In the genomic region with DNA sequence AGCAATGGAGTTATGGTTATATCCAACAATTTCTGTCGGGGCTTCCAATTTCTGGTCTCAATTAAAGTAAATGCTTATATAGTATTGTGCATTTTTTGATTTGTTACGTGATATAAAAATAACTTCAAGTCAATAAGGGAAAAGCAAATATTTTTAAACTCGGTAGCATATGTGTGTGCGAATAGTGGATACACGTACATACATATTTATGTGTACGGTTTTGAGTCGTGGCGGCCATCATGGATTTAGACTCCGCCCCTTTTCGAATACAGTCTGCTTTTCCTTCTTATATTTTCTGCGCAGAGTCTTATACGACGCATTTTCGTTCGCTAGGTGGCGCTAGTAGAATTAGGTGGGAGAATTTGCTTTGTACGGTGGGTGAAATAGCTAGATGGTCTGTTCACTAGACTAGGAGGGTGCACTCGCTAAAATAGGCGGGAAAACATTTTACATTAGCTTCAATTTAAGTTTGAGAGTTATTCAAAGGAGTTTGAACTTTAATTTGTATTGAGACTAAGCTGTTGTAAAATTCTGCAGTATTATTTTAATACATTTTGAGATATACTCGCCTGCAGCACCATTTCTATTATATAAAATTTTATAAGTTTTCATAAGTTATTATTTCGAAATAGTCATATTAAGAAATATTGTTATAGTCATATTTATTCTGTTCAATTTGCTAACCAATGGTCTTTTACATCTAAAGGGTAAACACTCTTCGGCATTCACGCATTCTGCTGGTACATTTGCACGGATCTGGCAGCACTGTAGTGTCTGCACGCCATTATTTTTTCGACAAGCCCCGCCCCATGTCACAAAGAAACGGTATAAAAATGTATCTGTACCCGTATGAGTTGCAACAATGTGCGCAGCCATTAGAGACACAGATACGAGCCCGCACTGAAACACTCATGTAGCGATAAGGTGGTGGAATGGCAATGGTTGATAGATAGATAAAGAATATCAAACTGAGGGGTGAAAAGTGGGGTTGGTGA, we compare ENCODE assay signal across 1 fruit fly cellular context.
TF ChIP-seq lines count a peak whose summit lies in the region.

No protein-coding gene starts in this region.

TF ChIP-seq in whole organism, embryonic, 481 proteins besides CTCF, POLR2A, EP300 and RAD21 (continued from another document):
- peak in 1 of 2 experiments; percentile 25 for TF ChIP-seq Pdp1 (GFP tag; optimal IDR thresholded peaks at IDR 0.05; lab: Kevin White, UChicago)
- TF ChIP-seq Atf3 (GFP tag; optimal IDR thresholded peaks at IDR 0.05; lab: Kevin White, UChicago) = no peak
- peak; percentile 38; the same call in 1 of the 3 replicates for TF ChIP-seq Mrtf (GFP tag; IDR thresholded peaks at IDR 0.05; lab: Robert Waterston, UW)
- no peak for TF ChIP-seq CG12236 (GFP tag; optimal IDR thresholded peaks at IDR 0.05; lab: Kevin White, UChicago)
- peak; percentile 66 for TF ChIP-seq tgo (GFP tag; IDR thresholded peaks at IDR 0.05; lab: Robert Waterston, UW)
- TF ChIP-seq CG14965 (GFP tag; optimal IDR thresholded peaks at IDR 0.05; lab: Kevin White, UChicago; ENCODE audit: borderline replicate concordance) = no peak
- peak; percentile 45 for TF ChIP-seq CG15514 (GFP tag; optimal IDR thresholded peaks at IDR 0.05; lab: Kevin White, UChicago)
- no peak for TF ChIP-seq CG7271 (tag; optimal IDR thresholded peaks at IDR 0.05; lab: Kevin White, UChicago)
- TF ChIP-seq Dad (GFP tag; optimal IDR thresholded peaks at IDR 0.05; lab: Kevin White, UChicago) = no peak
- no peak for TF ChIP-seq CG13296 (GFP tag; optimal IDR thresholded peaks at IDR 0.05; lab: Kevin White, UChicago)
- peak; percentile 21 to 38 for TF ChIP-seq chif (GFP tag; optimal IDR thresholded peaks at IDR 0.05; lab: Kevin White, UChicago)
- TF ChIP-seq CG32532 (GFP tag; IDR thresholded peaks at IDR 0.05; lab: Robert Waterston, UW) = peak; percentile 67
- peak; percentile 27; the same call in 1 of the 2 replicates for TF ChIP-seq Bgb (GFP tag; IDR thresholded peaks at IDR 0.05; lab: Robert Waterston, UW; ENCODE audit: partially characterized antibody)
- peak; percentile 23 for TF ChIP-seq CG8290 (GFP tag; optimal IDR thresholded peaks at IDR 0.05; lab: Kevin White, UChicago)
- no peak for TF ChIP-seq CG8290 (tag; optimal IDR thresholded peaks at IDR 0.05; lab: Kevin White, UChicago)
- TF ChIP-seq CG16863 (GFP tag; optimal IDR thresholded peaks at IDR 0.05; lab: Kevin White, UChicago) = peak; percentile 23
- no peak for TF ChIP-seq ash1 (GFP tag; optimal IDR thresholded peaks at IDR 0.05; lab: Kevin White, UChicago)
- no peak for TF ChIP-seq bbx (GFP tag; IDR thresholded peaks at IDR 0.05; lab: Robert Waterston, UW; ENCODE audit: partially characterized antibody)
- TF ChIP-seq CG4424 (GFP tag; optimal IDR thresholded peaks at IDR 0.05; lab: Kevin White, UChicago) = peak; percentile 63
- TF ChIP-seq BEAF-32 (GFP tag; optimal IDR thresholded peaks at IDR 0.05; lab: Kevin White, UChicago) = no peak
- TF ChIP-seq nau (GFP tag; optimal IDR thresholded peaks at IDR 0.05; lab: Kevin White, UChicago) = no peak
- TF ChIP-seq eve (GFP tag; optimal IDR thresholded peaks at IDR 0.05; lab: Kevin White, UChicago) = peak in 1 of 2 experiments; percentile 32
- TF ChIP-seq row (GFP tag; IDR thresholded peaks at IDR 0.05; lab: Robert Waterston, UW) = peak; percentile 95
- no peak for TF ChIP-seq Oaz (GFP tag; IDR thresholded peaks at IDR 0.05; lab: Robert Waterston, UW)
- peak; percentile 69; the same call in 2 of the 3 replicates for TF ChIP-seq CG11093 (GFP tag; IDR thresholded peaks at IDR 0.05; lab: Robert Waterston, UW)
- TF ChIP-seq ap (GFP tag; IDR thresholded peaks at IDR 0.05; lab: Robert Waterston, UW) = peak; percentile 35; the same call in 1 of the 2 replicates
- no peak for TF ChIP-seq Lim3 (GFP tag; IDR thresholded peaks at IDR 0.05; lab: Robert Waterston, UW)
- peak; percentile 69; the same call in 1 of the 2 replicates for TF ChIP-seq NFAT (GFP tag; IDR thresholded peaks at IDR 0.05; lab: Robert Waterston, UW)
- TF ChIP-seq sim (GFP tag; IDR thresholded peaks at IDR 0.05; lab: Robert Waterston, UW) = no peak
- TF ChIP-seq toy (GFP tag; IDR thresholded peaks at IDR 0.05; lab: Robert Waterston, UW) = no peak
- no peak for TF ChIP-seq jumu (GFP tag; optimal IDR thresholded peaks at IDR 0.05; lab: Kevin White, UChicago)
- no peak for TF ChIP-seq Awh (GFP tag; IDR thresholded peaks at IDR 0.05; lab: Robert Waterston, UW)
- peak; percentile 31; the same call in 1 of the 2 replicates for TF ChIP-seq CG9215 (GFP tag; IDR thresholded peaks at IDR 0.05; lab: Robert Waterston, UW)
- TF ChIP-seq shn (GFP tag; optimal IDR thresholded peaks at IDR 0.05; lab: Kevin White, UChicago) = no peak
- no peak for TF ChIP-seq Hr39 (optimal IDR thresholded peaks at IDR 0.05; lab: Kevin White, UChicago)
- no peak for TF ChIP-seq pan (optimal IDR thresholded peaks at IDR 0.05; lab: Kevin White, UChicago)
- peak in 1 of 2 experiments; percentile 61 for TF ChIP-seq pan (GFP tag; optimal IDR thresholded peaks at IDR 0.05 in 1 of 2, IDR thresholded peaks at IDR 0.05 in 1 of 2)
- peak in 1 of 3 experiments; percentile 10 for TF ChIP-seq Stat92E (GFP tag; optimal IDR thresholded peaks at IDR 0.05; lab: Kevin White, UChicago)
- peak; percentile 65 for TF ChIP-seq CG10462 (GFP tag; optimal IDR thresholded peaks at IDR 0.05; lab: Kevin White, UChicago)
- no peak for TF ChIP-seq CG12769 (tag; optimal IDR thresholded peaks at IDR 0.05; lab: Kevin White, UChicago)
- TF ChIP-seq CG6689 (GFP tag; IDR thresholded peaks at IDR 0.05; lab: Robert Waterston, UW) = peak; percentile 44
- TF ChIP-seq caup (GFP tag; optimal IDR thresholded peaks at IDR 0.05; lab: Kevin White, UChicago; ENCODE audit: severe bottlenecking) = peak; percentile 60
- TF ChIP-seq CG7372 (GFP tag; IDR thresholded peaks at IDR 0.05; lab: Robert Waterston, UW) = peak; percentile 50; the same call in 1 of the 2 replicates
- TF ChIP-seq CG14441 (GFP tag; IDR thresholded peaks at IDR 0.05; lab: Robert Waterston, UW) = peak; percentile 57
- TF ChIP-seq H15 (GFP tag; IDR thresholded peaks at IDR 0.05; lab: Robert Waterston, UW) = peak; percentile 39; the same call in 2 of the 3 replicates
- TF ChIP-seq CHES-1-like (GFP tag; optimal IDR thresholded peaks at IDR 0.05; lab: Kevin White, UChicago) = no peak
- no peak for TF ChIP-seq Atf-2 (GFP tag; optimal IDR thresholded peaks at IDR 0.05; lab: Kevin White, UChicago)
- peak; percentile 96 for TF ChIP-seq Nf-YB (GFP tag; optimal IDR thresholded peaks at IDR 0.05; lab: Kevin White, UChicago)
- peak; percentile 52 for TF ChIP-seq CG9932 (GFP tag; IDR thresholded peaks at IDR 0.05; lab: Robert Waterston, UW)
- TF ChIP-seq klu (GFP tag; IDR thresholded peaks at IDR 0.05; lab: Robert Waterston, UW) = no peak
- TF ChIP-seq CoRest (tag; optimal IDR thresholded peaks at IDR 0.05; lab: Kevin White, UChicago) = peak; percentile 83
- TF ChIP-seq pfk (GFP tag; optimal IDR thresholded peaks at IDR 0.05; lab: Kevin White, UChicago) = no peak
- TF ChIP-seq CG7786 (GFP tag; optimal IDR thresholded peaks at IDR 0.05; lab: Kevin White, UChicago) = no peak
- peak; percentile 54 for TF ChIP-seq ind (GFP tag; optimal IDR thresholded peaks at IDR 0.05; lab: Kevin White, UChicago)
- 0 out of 3 replicates have a peak, but pooled peaks have one; percentile 43 for TF ChIP-seq CG7357 (GFP tag; IDR thresholded peaks at IDR 0.05; lab: Robert Waterston, UW)
- no peak for TF ChIP-seq Sox102F (GFP tag; optimal IDR thresholded peaks at IDR 0.05; lab: Kevin White, UChicago)
- peak; percentile 54 for TF ChIP-seq gsb-n (tag; optimal IDR thresholded peaks at IDR 0.05; lab: Kevin White, UChicago)
- TF ChIP-seq tin (GFP tag; optimal IDR thresholded peaks at IDR 0.05; lab: Kevin White, UChicago) = no peak
- peak; percentile 90 for TF ChIP-seq Vsx1 (GFP tag; optimal IDR thresholded peaks at IDR 0.05; lab: Kevin White, UChicago)
- TF ChIP-seq CG15073 (GFP tag; optimal IDR thresholded peaks at IDR 0.05; lab: Kevin White, UChicago) = no peak
- peak; percentile 63 for TF ChIP-seq CG12104 (GFP tag; optimal IDR thresholded peaks at IDR 0.05; lab: Kevin White, UChicago)
- TF ChIP-seq kay (GFP tag; optimal IDR thresholded peaks at IDR 0.05; lab: Kevin White, UChicago) = peak; percentile 29
- no peak for TF ChIP-seq CG8089 (GFP tag; optimal IDR thresholded peaks at IDR 0.05; lab: Kevin White, UChicago)
- peak; percentile 48; the same call in 1 of the 3 replicates for TF ChIP-seq ase (GFP tag; IDR thresholded peaks at IDR 0.05; lab: Robert Waterston, UW)
- peak; percentile 65 for TF ChIP-seq stc (GFP tag; IDR thresholded peaks at IDR 0.05; lab: Robert Waterston, UW)
- no peak for TF ChIP-seq HmgD (GFP tag; optimal IDR thresholded peaks at IDR 0.05; lab: Kevin White, UChicago)
- TF ChIP-seq CG18476 (GFP tag; optimal IDR thresholded peaks at IDR 0.05; lab: Kevin White, UChicago) = peak; percentile 41
- TF ChIP-seq lab (GFP tag; optimal IDR thresholded peaks at IDR 0.05; lab: Kevin White, UChicago) = no peak
- peak; percentile 69 for TF ChIP-seq CG14014 (GFP tag; IDR thresholded peaks at IDR 0.05; lab: Robert Waterston, UW)
- TF ChIP-seq Dfd (GFP tag; optimal IDR thresholded peaks at IDR 0.05; lab: Kevin White, UChicago) = no peak
- TF ChIP-seq dm (GFP tag; optimal IDR thresholded peaks at IDR 0.05; lab: Kevin White, UChicago) = no peak
- no peak for TF ChIP-seq cwo (GFP tag; optimal IDR thresholded peaks at IDR 0.05; lab: Kevin White, UChicago)
- TF ChIP-seq gro (GFP tag; optimal IDR thresholded peaks at IDR 0.05; lab: Kevin White, UChicago) = no peak
- 0 out of 3 replicates have a peak, but pooled peaks have one; percentile 14 for TF ChIP-seq otp (GFP tag; IDR thresholded peaks at IDR 0.05; lab: Robert Waterston, UW)
- TF ChIP-seq CG8281 (tag; optimal IDR thresholded peaks at IDR 0.05; lab: Kevin White, UChicago) = no peak
- no peak for TF ChIP-seq aop (GFP tag; IDR thresholded peaks at IDR 0.05; lab: Robert Waterston, UW)
- peak; percentile 99 for TF ChIP-seq CG15479 (GFP tag; optimal IDR thresholded peaks at IDR 0.05; lab: Kevin White, UChicago)
- TF ChIP-seq CG31224 (GFP tag; IDR thresholded peaks at IDR 0.05; lab: Robert Waterston, UW) = no peak
- peak; percentile 62; the same call in 1 of the 3 replicates for TF ChIP-seq CG34422 (GFP tag; IDR thresholded peaks at IDR 0.05; lab: Robert Waterston, UW)
- no peak for TF ChIP-seq sima (GFP tag; optimal IDR thresholded peaks at IDR 0.05; lab: Kevin White, UChicago)
- TF ChIP-seq mam (GFP tag; optimal IDR thresholded peaks at IDR 0.05; lab: Kevin White, UChicago) = peak; percentile 34
